Worm (Caenorhabditis elegans): ENCODE data around the gene acr-18.
"Not testable (repeated sequence)": the region's sequence is repeated elsewhere in the genome, so short reads cannot be mapped to it uniquely, and the experiment has no call there.

Gene acr-18

ce11 chrV:15559047-15559446 lies at the start of gene acr-18:
TSS of gene acr-18 (minus strand) at chrV:15559147.
- TF ChIP-seq lin-11 (tag; optimal IDR thresholded peaks at IDR 0.05) = no peak

- no peak for TF ChIP-seq nhr-23 (tag; optimal IDR thresholded peaks at IDR 0.05)
These were observed 46.1 kb upstream of the acr-18 start, which contains the start of gene fbxa-154 for ce11 chrV:15605045-15605444. TSS of gene fbxa-154 (minus strand) at chrV:15605145.

ce11 chrV:15602253-15602652 lies 43.3 kb upstream of the acr-18 start, which contains the start of gene fbxa-152:
TSS of gene fbxa-152 (minus strand) at chrV:15602353.
- TF ChIP-seq unc-39 (tag; optimal IDR thresholded peaks at IDR 0.05) (no peak), elt-1 (tag; optimal IDR thresholded peaks at IDR 0.05) (no peak), ceh-16 (tag; optimal IDR thresholded peaks at IDR 0.05) (no peak), nhr-129 (tag; optimal IDR thresholded peaks at IDR 0.05) (no peak), sma-9 (GFP tag; optimal IDR thresholded peaks at IDR 0.05) (no peak), sma-9 (tag; optimal IDR thresholded peaks at IDR 0.05) (no peak), skn-1 (tag; optimal IDR thresholded peaks at IDR 0.05) (no peak), nhr-6 (tag; optimal IDR thresholded peaks at IDR 0.05) (no peak), ceh-82 (tag; optimal IDR thresholded peaks at IDR 0.05) (no peak), mbf-1 (tag; optimal IDR thresholded peaks at IDR 0.05) (no peak), nhr-77 (tag; optimal IDR thresholded peaks at IDR 0.05) (no peak), snpc-4 (tag; optimal IDR thresholded peaks at IDR 0.05) (no peak), nhr-25 (tag; optimal IDR thresholded peaks at IDR 0.05) (no peak), ztf-4 (tag; optimal IDR thresholded peaks at IDR 0.05) (no peak), lin-39 (tag; optimal IDR thresholded peaks at IDR 0.05) (no peak), nhr-21 (tag; optimal IDR thresholded peaks at IDR 0.05) (no peak), nhr-12 (tag; optimal IDR thresholded peaks at IDR 0.05) (no peak), lin-11 (tag; optimal IDR thresholded peaks at IDR 0.05) (no peak), nhr-23 (tag; optimal IDR thresholded peaks at IDR 0.05) (no peak), ZK546.5 (tag; optimal IDR thresholded peaks at IDR 0.05) (no peak)

- TF ChIP-seq sma-9 (GFP tag; optimal IDR thresholded peaks at IDR 0.05); sma-9 (tag; optimal IDR thresholded peaks at IDR 0.05); lin-11 (tag; optimal IDR thresholded peaks at IDR 0.05); lin-13 (GFP tag; optimal IDR thresholded peaks at IDR 0.05): not testable (repeated sequence)
These were observed 40.8 kb upstream of the acr-18 start, which contains the start of gene B0391.14 for ce11 chrV:15599762-15600161. TSS of gene B0391.14 (minus strand) at chrV:15599862.

- no peak for TF ChIP-seq zag-1 (tag; optimal IDR thresholded peaks at IDR 0.05)
- TF ChIP-seq unc-62 (GFP tag; optimal IDR thresholded peaks at IDR 0.05) = no peak
- no peak for TF ChIP-seq sma-9 (GFP tag; optimal IDR thresholded peaks at IDR 0.05)
- TF ChIP-seq sma-9 (tag; optimal IDR thresholded peaks at IDR 0.05) = no peak
- no peak for TF ChIP-seq ZK546.5 (tag; optimal IDR thresholded peaks at IDR 0.05)
These were observed 35.6 kb upstream of the acr-18 start, which contains the start of gene fbxa-139 for ce11 chrV:15594573-15594972. TSS of gene fbxa-139 (minus strand) at chrV:15594673.

ce11 chrV:15590183-15590667 lies 31.3 kb upstream of the acr-18 start, which contains the start of gene F28F8.7:
TSS of gene F28F8.7 (minus strand) at chrV:15590617.
- TF ChIP-seq F13H6.1 (tag; optimal IDR thresholded peaks at IDR 0.05) (peak; percentile 25), crh-2 (tag; optimal IDR thresholded peaks at IDR 0.05) (peak; percentile 24), unc-55 (GFP tag; optimal IDR thresholded peaks at IDR 0.05) (peak; percentile 65), sma-3 (GFP tag; optimal IDR thresholded peaks at IDR 0.05) (peak; percentile 49), lsy-2 (tag; optimal IDR thresholded peaks at IDR 0.05) (peak; percentile 65 to 95), nhr-129 (tag; optimal IDR thresholded peaks at IDR 0.05) (peak; percentile 7), lin-13 (GFP tag; optimal IDR thresholded peaks at IDR 0.05) (peak; percentile 9)

ce11 chrV:15578386-15578785 lies 19.4 kb upstream of the acr-18 start, which contains the start of gene F28F8.9:
TSS of gene F28F8.9 (minus strand) at chrV:15578673.
- TF ChIP-seq peb-1 (tag; optimal IDR thresholded peaks at IDR 0.05) = no peak
- peak; percentile 62 for TF ChIP-seq unc-55 (GFP tag; optimal IDR thresholded peaks at IDR 0.05)
- no peak for TF ChIP-seq F13H6.1 (tag; optimal IDR thresholded peaks at IDR 0.05)
- no peak for TF ChIP-seq ztf-1 (GFP tag; conservative IDR thresholded peaks at IDR 0.05)
- peak in 1 of 2 experiments; percentile 74 for TF ChIP-seq lsy-2 (tag; optimal IDR thresholded peaks at IDR 0.05)
- TF ChIP-seq crh-2 (tag; optimal IDR thresholded peaks at IDR 0.05) = peak; percentile 32
- TF ChIP-seq nhr-23 (tag; optimal IDR thresholded peaks at IDR 0.05) = no peak
- TF ChIP-seq nhr-129 (tag; optimal IDR thresholded peaks at IDR 0.05) = peak; percentile 66
- peak; percentile 4 for TF ChIP-seq sma-3 (GFP tag; optimal IDR thresholded peaks at IDR 0.05)
- no peak for TF ChIP-seq ama-1 (optimal IDR thresholded peaks at IDR 0.05)
- TF ChIP-seq R02D3.7 (tag; optimal IDR thresholded peaks at IDR 0.05) = peak; percentile 87
- no peak for TF ChIP-seq fos-1 (tag; optimal IDR thresholded peaks at IDR 0.05)
- TF ChIP-seq ceh-82 (tag; optimal IDR thresholded peaks at IDR 0.05) = no peak
- peak; percentile 39 for TF ChIP-seq sma-9 (GFP tag; optimal IDR thresholded peaks at IDR 0.05)
- TF ChIP-seq sma-9 (tag; optimal IDR thresholded peaks at IDR 0.05) = no peak
- peak; percentile 55 for TF ChIP-seq C34F6.9 (tag; optimal IDR thresholded peaks at IDR 0.05)
- peak; percentile 90 for TF ChIP-seq gmeb-1 (tag; optimal IDR thresholded peaks at IDR 0.05)
- no peak for TF ChIP-seq nhr-11 (tag; optimal IDR thresholded peaks at IDR 0.05)
- no peak for TF ChIP-seq mbf-1 (tag; optimal IDR thresholded peaks at IDR 0.05)
- peak; percentile 36 for TF ChIP-seq snpc-4 (tag; optimal IDR thresholded peaks at IDR 0.05)
- TF ChIP-seq aly-2 (tag; optimal IDR thresholded peaks at IDR 0.05) = no peak
- TF ChIP-seq lin-13 (GFP tag; optimal IDR thresholded peaks at IDR 0.05) = peak; percentile 35
- TF ChIP-seq blmp-1 (tag; optimal IDR thresholded peaks at IDR 0.05; ENCODE audit: insufficient read depth) = no peak
- no peak for TF ChIP-seq ztf-11 (tag; optimal IDR thresholded peaks at IDR 0.05)
- no peak for TF ChIP-seq dmd-4 (tag; optimal IDR thresholded peaks at IDR 0.05)
